Worm (Caenorhabditis elegans) whole organism, L1 larva: Measurements from ENCODE around the gene rsr-2.

Source experiments
- alr-1 ChIP-seq: fragments of 200-800 bp; sonication (Bioruptor generic); optimal IDR thresholded peaks from 2 replicates; lab custom pipeline; 2018; ENCODE audit warnings: borderline replicate concordance, mild to moderate bottlenecking, missing genetic modification characterization, missing compliant biosample characterization
- elt-2 ChIP-seq: sonication (generic microtip); optimal IDR thresholded peaks from 2 replicates; lab custom pipeline; 2016; ENCODE audit warnings: missing genetic modification characterization, mild to moderate bottlenecking, inconsistent platforms, missing compliant biosample characterization, missing genetic modification reagents
- elt-3 ChIP-seq, 6 experiments: fragments of 150-350 bp in 1 of 6; sonication (generic microtip); optimal IDR thresholded peaks; 2 replicates each; lab custom pipeline; 2017 to 2018; ENCODE audit warnings: missing biosample characterization in 6 of 6, missing genetic modification characterization in 6 of 6, inconsistent platforms in 1 of 6
- hpl-2 ChIP-seq: fragments of 150-350 bp; optimal IDR thresholded peaks from 2 replicates; lab custom pipeline; 2014; ENCODE audit warnings: missing biosample characterization, missing genetic modification reagents, missing genetic modification characterization
- irx-1 ChIP-seq: sonication (generic microtip); optimal IDR thresholded peaks from 2 replicates; lab custom pipeline; 2016; ENCODE audit warnings: missing genetic modification characterization, missing compliant biosample characterization
- lin-15B ChIP-seq: fragments of 150-350 bp; sonication (generic microtip); optimal IDR thresholded peaks from 3 replicates; lab custom pipeline; 2014; ENCODE audit warnings: missing biosample characterization, missing genetic modification characterization
- lin-39 ChIP-seq: fragments of 150-350 bp; optimal IDR thresholded peaks from 2 replicates; lab custom pipeline; 2014; ENCODE audit warnings: missing biosample characterization, missing genetic modification reagents, missing genetic modification characterization
- skn-1 ChIP-seq: fragments of 150-350 bp; optimal IDR thresholded peaks from 2 replicates; lab custom pipeline; 2014; ENCODE audit warnings: missing biosample characterization, missing genetic modification characterization

- TF ChIP-seq alr-1 (tag; lab: Kevin White, UChicago) (no peak), elt-3 (tag; optimal IDR thresholded peaks at IDR 0.05; lab: Kevin White, UChicago) (no peak), lin-39 (no peak), elt-2 (no peak), lin-15B (tag; lab: Kevin White, UChicago) (no peak), irx-1 (tag; lab: Kevin White, UChicago) (no peak), hpl-2 (GFP tag; lab: Kevin White, UChicago) (no peak), skn-1 (tag; lab: Kevin White, UChicago) (no peak)
These were observed 31.4 kb downstream of the rsr-2 start, which contains the start of gene parn-2 for ce11 chrII:12256528-12256927.
